Worm (Caenorhabditis elegans) whole organism, late embryonic: ENCODE data around the gene K12H4.2.

ENCODE experiments used
- F13H6.1 ChIP-seq: sonication (generic microtip); optimal IDR thresholded peaks from 2 replicates; lab custom pipeline; 2016; ENCODE audit warnings: missing genetic modification characterization, missing compliant biosample characterization
- T23F11.4 ChIP-seq: fragments of 200-800 bp; sonication (Bioruptor generic); optimal IDR thresholded peaks from 2 replicates; lab custom pipeline; 2018; ENCODE audit warnings: mild to moderate bottlenecking, missing genetic modification characterization, missing compliant biosample characterization
- ceh-31 ChIP-seq: sonication (generic microtip); optimal IDR thresholded peaks from 2 replicates; lab custom pipeline; 2016; ENCODE audit warnings: missing genetic modification characterization, missing compliant biosample characterization
- elt-2 ChIP-seq: sonication (generic microtip); optimal IDR thresholded peaks from 2 replicates; lab custom pipeline; 2016; ENCODE audit warnings: missing genetic modification reagents, missing genetic modification characterization, missing compliant biosample characterization
- gmeb-2 ChIP-seq: sonication (generic microtip); optimal IDR thresholded peaks from 2 replicates; lab custom pipeline; 2016; ENCODE audit warnings: missing genetic modification characterization, inconsistent platforms, missing compliant biosample characterization
- hlh-30 ChIP-seq: sonication (generic microtip); optimal IDR thresholded peaks from 2 replicates; lab custom pipeline; 2017; ENCODE audit warnings: antibody characterized with exemption, missing genetic modification characterization, missing compliant biosample characterization; ENCODE audit not compliant: insufficient read depth
- nhr-11 ChIP-seq: fragments of 150-350 bp; optimal IDR thresholded peaks from 2 replicates; lab custom pipeline; 2014; ENCODE audit warnings: missing biosample characterization, missing genetic modification characterization
- nhr-232 ChIP-seq: sonication (generic microtip); optimal IDR thresholded peaks from 2 replicates; lab custom pipeline; 2016; ENCODE audit warnings: missing genetic modification characterization, missing compliant biosample characterization
- pros-1 ChIP-seq: fragments of 150-350 bp; optimal IDR thresholded peaks from 2 replicates; lab custom pipeline; 2014; ENCODE audit warnings: missing biosample characterization, missing genetic modification reagents, missing genetic modification characterization
- rnt-1 ChIP-seq: sonication (generic microtip); optimal IDR thresholded peaks from 2 replicates; lab custom pipeline; 2016; ENCODE audit warnings: missing genetic modification characterization, missing compliant biosample characterization
- sox-4 ChIP-seq: sonication (generic microtip); optimal IDR thresholded peaks from 2 replicates; lab custom pipeline; 2017; ENCODE audit warnings: mild to moderate bottlenecking, missing genetic modification characterization, inconsistent platforms, missing compliant biosample characterization
- syd-9 ChIP-seq: sonication (generic microtip); optimal IDR thresholded peaks from 2 replicates; lab custom pipeline; 2016; ENCODE audit warnings: mild to moderate bottlenecking, missing genetic modification characterization, moderate library complexity, missing compliant biosample characterization
- zip-5 ChIP-seq: sonication (generic microtip); optimal IDR thresholded peaks from 2 replicates; lab custom pipeline; 2016; ENCODE audit warnings: missing genetic modification characterization, missing compliant biosample characterization

ce11 chrIII:8061114-8061513, 13.6 kb downstream of the K12H4.2 start:
- TF ChIP-seq sox-4 (tag; lab: Kevin White, UChicago): no peak
- no peak for TF ChIP-seq hlh-30 (tag; lab: Kevin White, UChicago)
- TF ChIP-seq zip-5 (tag; lab: Kevin White, UChicago): no peak
- no peak for TF ChIP-seq syd-9 (tag; lab: Kevin White, UChicago)
- no peak for TF ChIP-seq nhr-232 (tag; lab: Kevin White, UChicago)
- no peak for TF ChIP-seq elt-2
- no peak for TF ChIP-seq gmeb-2 (tag; lab: Kevin White, UChicago)
- no peak for TF ChIP-seq ceh-31 (tag; lab: Kevin White, UChicago)
- TF ChIP-seq pros-1 (tag; lab: Kevin White, UChicago): no peak
- no peak for TF ChIP-seq T23F11.4 (GFP tag; lab: Kevin White, UChicago)
- no peak for TF ChIP-seq F13H6.1 (tag; lab: Kevin White, UChicago)
- TF ChIP-seq rnt-1 (tag; lab: Kevin White, UChicago): no peak
- no peak for TF ChIP-seq nhr-11 (tag; lab: Kevin White, UChicago)
